Fruit fly (Drosophila melanogaster) whole organism: Measurements from ENCODE around the gene sn.

Experiments used
- CG8478 ChIP-seq: fragments of >200 bp; optimal IDR thresholded peaks from 2 replicates; lab custom pipeline; 2018; ENCODE audit warnings: inconsistent platforms
- Dll ChIP-seq: fragments of >200 bp; optimal IDR thresholded peaks from 2 replicates; lab custom pipeline; 2017
- psq ChIP-seq: fragments of >200 bp; optimal IDR thresholded peaks from 2 replicates; lab custom pipeline; 2017

dm6 chrX:7959025-7959424, 4.8 kb upstream of the sn start:
- no peak for TF ChIP-seq Dll (lab: Kevin White, UChicago)
- no peak for TF ChIP-seq psq (lab: Kevin White, UChicago)
- no peak for TF ChIP-seq CG8478 (lab: Kevin White, UChicago)
